Worm (Caenorhabditis elegans): ENCODE measurements around the gene gst-3.

ce11 chrIV:10188505-10188904 is 48.5 kb upstream of the gst-3 start:
- TF ChIP-seq dmd-9 (GFP tag; IDR thresholded peaks at IDR 0.05) = no peak
- no peak for TF ChIP-seq pha-4 (GFP tag; IDR thresholded peaks at IDR 0.05)
- TF ChIP-seq pha-4 (tag; optimal IDR thresholded peaks at IDR 0.05) = no peak
- TF ChIP-seq mdl-1 (tag; optimal IDR thresholded peaks at IDR 0.05) = no peak
- no peak for TF ChIP-seq lin-13 (GFP tag; optimal IDR thresholded peaks at IDR 0.05)
- TF ChIP-seq snpc-4 (tag; optimal IDR thresholded peaks at IDR 0.05) = no peak

Measured in whole organism, L4 larva.